Worm (Caenorhabditis elegans) whole organism, midembryonic: ENCODE results near the gene nhx-3.

Experiments used
- T22C8.4 ChIP-seq: fragments of 200-800 bp; sonication (Bioruptor generic); IDR thresholded peaks from 2 replicates; pipeline ENCODE4 v1.3.6; 2022; ENCODE audit warnings: missing genetic modification characterization, missing compliant biosample characterization
- cog-1 ChIP-seq: sonication (generic microtip); optimal IDR thresholded peaks from 2 replicates; lab custom pipeline; 2016; ENCODE audit warnings: missing genetic modification characterization, missing compliant biosample characterization
- med-1 ChIP-seq: sonication (generic microtip); optimal IDR thresholded peaks from 2 replicates; lab custom pipeline; 2017; ENCODE audit warnings: missing genetic modification characterization, mild to moderate bottlenecking, missing compliant biosample characterization, antibody characterized with exemption, missing genetic modification reagents; ENCODE audit not compliant: insufficient read depth
- ref-1 ChIP-seq: fragments of 200-800 bp; sonication (Bioruptor generic); conservative IDR thresholded peaks from 2 replicates; pipeline ENCODE4 v1.3.6; 2022; ENCODE audit warnings: missing genetic modification reagents, missing genetic modification characterization, missing compliant biosample characterization
- tab-1 ChIP-seq: fragments of 200-800 bp; sonication (Bioruptor generic); IDR thresholded peaks from 2 replicates; pipeline ENCODE4 v1.3.6; 2022; ENCODE audit warnings: missing genetic modification characterization, missing compliant biosample characterization
- ztf-23 ChIP-seq: fragments of 200-800 bp; sonication (Bioruptor generic); IDR thresholded peaks from 2 replicates; pipeline ENCODE4 v1.3.6; 2022; ENCODE audit warnings: missing genetic modification reagents, missing genetic modification characterization, missing compliant biosample characterization
- ztf-29 ChIP-seq: fragments of 200-800 bp; sonication (Bioruptor generic); IDR thresholded peaks from 2 replicates; pipeline ENCODE4 v1.3.6; 2022; ENCODE audit warnings: missing genetic modification reagents, missing genetic modification characterization, missing compliant biosample characterization

DNA sequence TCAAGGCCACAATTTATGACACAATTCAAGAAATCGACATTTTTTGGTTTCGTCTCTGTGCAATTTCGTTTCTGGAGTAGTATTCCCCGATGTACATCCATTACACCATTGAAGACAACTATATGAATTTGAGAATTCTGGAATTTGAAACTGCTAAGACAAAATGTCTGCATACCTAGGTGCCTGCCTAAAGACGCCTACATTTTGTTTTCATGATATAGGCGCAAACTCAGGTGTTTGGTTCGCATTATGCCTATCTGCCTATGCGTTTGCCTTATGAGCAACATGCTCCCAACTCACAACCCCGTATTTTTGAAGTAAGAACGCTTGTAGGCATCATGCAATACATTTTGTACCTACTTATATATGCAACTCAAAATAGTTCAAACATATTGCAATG lies 25.6 kb upstream of the nhx-3 start, which contains the start of gene F19F10.14:
- no peak for TF ChIP-seq tab-1
- no peak for TF ChIP-seq med-1 (GFP tag; lab: Kevin White, UChicago)
- TF ChIP-seq ztf-29 = no peak
- no peak for TF ChIP-seq cog-1 (tag; lab: Kevin White, UChicago)
- TF ChIP-seq ztf-23 (GFP tag; lab: Robert Waterston, UW) = no peak
- TF ChIP-seq ref-1 (GFP tag; lab: Robert Waterston, UW) = no peak
- TF ChIP-seq T22C8.4 (GFP tag; lab: Robert Waterston, UW) = no peak
